Worm (Caenorhabditis elegans): ENCODE results near the gene dhs-24.

- no peak for TF ChIP-seq med-1 (GFP tag; optimal IDR thresholded peaks at IDR 0.05; ENCODE audit: insufficient read depth)
- no peak for TF ChIP-seq klf-2 (GFP tag; conservative IDR thresholded peaks at IDR 0.05)
Measured at ce11 chrV:19897982-19898381, 48.4 kb downstream of the dhs-24 start.
